Worm (Caenorhabditis elegans): ENCODE measurements around the gene F38B7.10.

The F38B7.10 gene

ce11 chrV:11545227-11545626, at the start of gene F38B7.10:
Gene F38B7.10, plus strand, starts transcription at chrV:11545527.
- no peak for TF ChIP-seq ceh-36 (tag; optimal IDR thresholded peaks at IDR 0.05)
- no peak for TF ChIP-seq tbx-37 (GFP tag; conservative IDR thresholded peaks at IDR 0.05)
- no peak for TF ChIP-seq pes-1 (GFP tag; IDR thresholded peaks at IDR 0.05)
- TF ChIP-seq tbx-11 (GFP tag; IDR thresholded peaks at IDR 0.05), result no peak
- TF ChIP-seq flt-1 (GFP tag; IDR thresholded peaks at IDR 0.05), result no peak
- TF ChIP-seq B0310.2 (tag; optimal IDR thresholded peaks at IDR 0.05), result no peak
- no peak for TF ChIP-seq F13C5.2 (tag; optimal IDR thresholded peaks at IDR 0.05)
- TF ChIP-seq hnd-1 (tag; optimal IDR thresholded peaks at IDR 0.05), result no peak
- TF ChIP-seq aly-1 (tag; optimal IDR thresholded peaks at IDR 0.05), result no peak
- TF ChIP-seq hmg-4 (GFP tag; optimal IDR thresholded peaks at IDR 0.05), result no peak

- TF ChIP-seq tbx-37 (GFP tag; conservative IDR thresholded peaks at IDR 0.05) (no peak), aly-1 (tag; optimal IDR thresholded peaks at IDR 0.05) (no peak), hmbx-1 (tag; optimal IDR thresholded peaks at IDR 0.05) (no peak), ceh-36 (tag; optimal IDR thresholded peaks at IDR 0.05) (no peak), ama-1 (optimal IDR thresholded peaks at IDR 0.05) (no peak), flt-1 (GFP tag; IDR thresholded peaks at IDR 0.05) (no peak), hnd-1 (tag; optimal IDR thresholded peaks at IDR 0.05) (no peak), pes-1 (GFP tag; IDR thresholded peaks at IDR 0.05) (no peak), ceh-13 (GFP tag; optimal IDR thresholded peaks at IDR 0.05) (no peak), F13C5.2 (tag; optimal IDR thresholded peaks at IDR 0.05) (no peak)
These were observed 49.0 kb upstream of the F38B7.10 start, which contains the start of gene htrl-1 for ce11 chrV:11496283-11496682. Gene htrl-1, minus strand, starts transcription at chrV:11496383.

DNA sequence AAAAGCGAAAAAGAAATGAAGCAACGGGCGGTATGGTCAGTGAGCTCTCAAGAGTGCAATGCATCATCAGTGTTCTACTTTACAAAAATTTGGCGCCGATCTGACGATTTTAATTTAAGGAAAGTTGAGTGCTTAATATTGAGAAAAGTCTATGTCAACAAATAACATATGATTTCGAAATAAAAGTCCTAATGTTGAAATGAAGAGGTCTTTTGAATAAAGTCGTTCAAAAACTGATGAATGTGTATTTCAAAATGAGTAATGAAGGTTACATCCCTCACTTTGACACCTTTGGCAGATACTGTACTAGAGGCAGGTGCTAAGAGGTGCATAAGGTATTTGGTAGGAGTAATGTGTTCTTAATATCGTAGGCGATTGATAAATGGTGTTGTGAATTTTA, 47.9 kb upstream of the F38B7.10 start:
- no peak for TF ChIP-seq flt-1 (GFP tag; IDR thresholded peaks at IDR 0.05)
- no peak for TF ChIP-seq aly-1 (tag; optimal IDR thresholded peaks at IDR 0.05)
- TF ChIP-seq ceh-13 (GFP tag; optimal IDR thresholded peaks at IDR 0.05), result no peak
- TF ChIP-seq ama-1 (optimal IDR thresholded peaks at IDR 0.05), result no peak
- TF ChIP-seq F13C5.2 (tag; optimal IDR thresholded peaks at IDR 0.05), result no peak
- no peak for TF ChIP-seq tra-4 (tag; optimal IDR thresholded peaks at IDR 0.05)
- TF ChIP-seq B0310.2 (tag; optimal IDR thresholded peaks at IDR 0.05), result no peak
- no peak for TF ChIP-seq hnd-1 (tag; optimal IDR thresholded peaks at IDR 0.05)
- TF ChIP-seq scrt-1 (GFP tag; IDR thresholded peaks at IDR 0.05), result no peak
- TF ChIP-seq hmbx-1 (tag; optimal IDR thresholded peaks at IDR 0.05), result no peak
- TF ChIP-seq ceh-36 (tag; optimal IDR thresholded peaks at IDR 0.05), result no peak
- TF ChIP-seq sea-1 (GFP tag; conservative IDR thresholded peaks at IDR 0.05), result no peak
- no peak for TF ChIP-seq hmg-4 (GFP tag; optimal IDR thresholded peaks at IDR 0.05)
- no peak for TF ChIP-seq ets-7 (tag; optimal IDR thresholded peaks at IDR 0.05)
- TF ChIP-seq tbx-37 (GFP tag; conservative IDR thresholded peaks at IDR 0.05), result no peak
- TF ChIP-seq tbx-11 (GFP tag; IDR thresholded peaks at IDR 0.05), result no peak

DNA sequence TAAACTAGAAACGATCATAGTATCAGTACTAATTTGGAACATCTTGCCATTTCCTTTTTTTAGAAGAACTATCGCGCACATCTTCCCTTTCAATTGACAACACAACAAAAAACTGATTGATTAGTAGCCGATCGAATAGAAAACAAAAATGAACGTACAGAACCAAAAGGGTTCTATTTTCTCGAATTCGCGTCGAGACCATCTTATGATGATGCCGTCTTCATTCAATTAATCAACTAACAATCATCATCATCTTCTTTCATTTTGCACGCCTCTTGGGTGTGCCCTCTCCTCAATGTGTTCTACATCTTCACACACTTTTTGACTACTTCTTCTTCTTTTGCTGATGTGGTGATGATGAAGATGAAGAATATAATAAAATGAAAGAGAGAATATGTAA, 45.5 kb upstream of the F38B7.10 start:
- TF ChIP-seq F13C5.2 (tag; optimal IDR thresholded peaks at IDR 0.05) (no peak), scrt-1 (GFP tag; IDR thresholded peaks at IDR 0.05) (no peak), hmg-4 (GFP tag; optimal IDR thresholded peaks at IDR 0.05) (no peak), B0310.2 (tag; optimal IDR thresholded peaks at IDR 0.05) (no peak), hmbx-1 (tag; optimal IDR thresholded peaks at IDR 0.05) (no peak), tbx-37 (GFP tag; conservative IDR thresholded peaks at IDR 0.05) (no peak), pes-1 (GFP tag; IDR thresholded peaks at IDR 0.05) (no peak), ceh-36 (tag; optimal IDR thresholded peaks at IDR 0.05) (no peak), ama-1 (optimal IDR thresholded peaks at IDR 0.05) (no peak), ets-7 (tag; optimal IDR thresholded peaks at IDR 0.05) (no peak), hnd-1 (tag; optimal IDR thresholded peaks at IDR 0.05) (no peak), tbx-11 (GFP tag; IDR thresholded peaks at IDR 0.05) (no peak), flt-1 (GFP tag; IDR thresholded peaks at IDR 0.05) (no peak), sea-1 (GFP tag; conservative IDR thresholded peaks at IDR 0.05) (no peak), ceh-13 (GFP tag; optimal IDR thresholded peaks at IDR 0.05) (no peak), aly-1 (tag; optimal IDR thresholded peaks at IDR 0.05) (no peak), tra-4 (tag; optimal IDR thresholded peaks at IDR 0.05) (no peak)

DNA sequence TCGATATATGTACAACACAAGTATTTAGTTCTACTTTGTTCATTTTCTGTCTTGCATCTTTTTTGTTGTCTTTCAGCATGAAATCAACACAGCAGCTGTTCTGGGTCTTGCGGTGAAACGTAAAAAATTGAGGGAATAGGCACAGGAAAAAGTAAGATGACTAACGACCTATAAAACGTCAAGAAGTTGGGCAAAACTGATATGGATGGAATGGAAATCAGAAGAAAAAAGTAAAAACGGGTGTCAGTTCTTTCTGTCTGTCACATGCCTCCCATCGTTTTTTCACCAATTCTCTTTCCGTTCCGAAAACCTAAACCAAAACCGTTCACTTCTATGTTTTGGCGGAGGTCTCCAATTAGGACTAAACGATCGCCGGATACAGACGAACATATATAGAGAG, 44.3 kb upstream of the F38B7.10 start:
- TF ChIP-seq ceh-13 (GFP tag; optimal IDR thresholded peaks at IDR 0.05) (no peak), hmg-4 (GFP tag; optimal IDR thresholded peaks at IDR 0.05) (no peak), sea-1 (GFP tag; conservative IDR thresholded peaks at IDR 0.05) (no peak), scrt-1 (GFP tag; IDR thresholded peaks at IDR 0.05) (no peak)

ce11 chrV:11503081-11503751, 42.1 kb upstream of the F38B7.10 start, which contains the start of gene C55A6.12:
Gene C55A6.12, minus strand, starts transcription at chrV:11503131.
- TF ChIP-seq hnd-1 (tag; optimal IDR thresholded peaks at IDR 0.05), result no peak
- TF ChIP-seq pes-1 (GFP tag; IDR thresholded peaks at IDR 0.05), result no peak
- TF ChIP-seq ceh-13 (GFP tag; optimal IDR thresholded peaks at IDR 0.05), result no peak
- no peak for TF ChIP-seq ama-1 (optimal IDR thresholded peaks at IDR 0.05)
- TF ChIP-seq aly-1 (tag; optimal IDR thresholded peaks at IDR 0.05), result no peak
- no peak for TF ChIP-seq tbx-11 (GFP tag; IDR thresholded peaks at IDR 0.05)
- TF ChIP-seq ceh-36 (tag; optimal IDR thresholded peaks at IDR 0.05), result no peak
- TF ChIP-seq hmbx-1 (tag; optimal IDR thresholded peaks at IDR 0.05), result no peak
- no peak for TF ChIP-seq flt-1 (GFP tag; IDR thresholded peaks at IDR 0.05)
- no peak for TF ChIP-seq F13C5.2 (tag; optimal IDR thresholded peaks at IDR 0.05)
- TF ChIP-seq tra-4 (tag; optimal IDR thresholded peaks at IDR 0.05), result no peak
- no peak for TF ChIP-seq ets-7 (tag; optimal IDR thresholded peaks at IDR 0.05)
- TF ChIP-seq sea-1 (GFP tag; conservative IDR thresholded peaks at IDR 0.05), result no peak
- TF ChIP-seq B0310.2 (tag; optimal IDR thresholded peaks at IDR 0.05), result no peak
- TF ChIP-seq tbx-37 (GFP tag; conservative IDR thresholded peaks at IDR 0.05), result no peak

DNA sequence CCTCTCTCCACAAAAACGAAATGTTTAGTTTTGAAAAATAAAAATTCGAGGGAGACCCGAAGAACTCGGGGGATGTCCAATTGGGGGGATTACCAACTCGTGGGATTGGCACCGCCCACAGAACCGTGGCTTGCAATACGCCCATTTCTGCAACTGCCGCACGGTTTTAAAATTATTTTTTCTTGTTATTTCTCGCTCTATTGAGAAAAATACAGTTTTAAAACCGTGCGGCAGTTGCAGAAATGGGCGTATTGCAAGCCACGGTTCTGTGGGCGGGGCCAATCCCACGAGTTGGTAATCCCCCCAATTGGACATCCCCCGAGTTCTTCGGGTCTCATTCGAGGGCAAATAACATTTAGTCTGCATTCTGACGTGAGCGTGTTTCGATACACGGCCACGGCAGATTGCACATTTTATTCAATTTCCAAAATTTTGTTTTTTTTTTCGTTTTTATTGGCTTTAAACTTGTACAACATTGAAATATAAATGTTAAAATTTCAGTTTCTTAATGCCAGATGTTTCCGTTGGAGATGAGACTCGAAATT, 40.4 kb upstream of the F38B7.10 start, which contains the start of the genes C55A6.1 and C55A6.10:
Gene C55A6.1 (minus strand): TSS at position 116 of the 545 bp plus-strand sequence.
Gene C55A6.10 (plus strand): TSS at position 495 of the 545 bp plus-strand sequence.
- TF ChIP-seq tbx-11 (GFP tag; IDR thresholded peaks at IDR 0.05) (peak; percentile 62; the same call in 1 of the 2 replicates), ets-7 (tag; optimal IDR thresholded peaks at IDR 0.05) (peak; percentile 15), sea-1 (GFP tag; conservative IDR thresholded peaks at IDR 0.05) (peak; percentile 57; the same call in 1 of the 2 replicates), scrt-1 (GFP tag; IDR thresholded peaks at IDR 0.05) (0 out of 2 replicates have a peak, but pooled peaks have one; percentile 53)

Measured in whole organism, early embryonic.